Fruit fly (Drosophila melanogaster) whole organism, embryonic: Measurements from ENCODE around the gene CG10347.

Experiments used
- CG11093 ChIP-seq: fragments of 200-800 bp; sonication (Bioruptor generic); IDR thresholded peaks from 3 replicates; pipeline ENCODE4 v1.3.6; 2022; ENCODE audit warnings: missing biosample characterization, missing genetic modification characterization
- CG11696 ChIP-seq: fragments of 200-800 bp; sonication (Bioruptor generic); IDR thresholded peaks from 2 replicates; pipeline ENCODE4 v1.3.6; 2022; ENCODE audit warnings: missing biosample characterization, missing genetic modification characterization
- CG11723 ChIP-seq: fragments of 200-800 bp; sonication (Bioruptor generic); optimal IDR thresholded peaks from 2 replicates; lab custom pipeline; 2017; ENCODE audit warnings: missing biosample characterization, mild to moderate bottlenecking, missing genetic modification characterization
- CG13287 ChIP-seq: fragments of 200-800 bp; sonication (Bioruptor generic); IDR thresholded peaks from 2 replicates; pipeline ENCODE4 v1.3.6; 2022; ENCODE audit warnings: missing biosample characterization, missing genetic modification characterization; ENCODE audit not compliant: partially characterized antibody
- CG17612 ChIP-seq: fragments of 200-800 bp; sonication (Bioruptor generic); IDR thresholded peaks from 2 replicates; pipeline ENCODE4 v1.3.6; 2022; ENCODE audit warnings: missing biosample characterization, missing genetic modification characterization
- CG1792 ChIP-seq: fragments of 200-800 bp; sonication (Bioruptor generic); optimal IDR thresholded peaks from 2 replicates; lab custom pipeline; 2016; ENCODE audit warnings: missing biosample characterization, missing genetic modification characterization
- CG2116 ChIP-seq: fragments of 200-800 bp; sonication (Bioruptor generic); optimal IDR thresholded peaks from 3 replicates; lab custom pipeline; 2018; ENCODE audit warnings: missing biosample characterization, mild to moderate bottlenecking, missing genetic modification characterization
- CG2875 ChIP-seq: fragments of 200-800 bp; sonication (Bioruptor generic); optimal IDR thresholded peaks from 2 replicates; lab custom pipeline; 2017; ENCODE audit warnings: missing biosample characterization, mild to moderate bottlenecking, missing genetic modification characterization, missing genetic modification reagents
- CG30403 ChIP-seq: fragments of 200-800 bp; sonication (Bioruptor generic); optimal IDR thresholded peaks from 3 replicates; lab custom pipeline; 2016; ENCODE audit warnings: missing biosample characterization, missing genetic modification characterization
- CG3281 ChIP-seq: fragments of 200-800 bp; sonication (Bioruptor generic); optimal IDR thresholded peaks from 3 replicates; lab custom pipeline; 2017; ENCODE audit warnings: missing biosample characterization, mild to moderate bottlenecking, missing genetic modification characterization
- CG3726 ChIP-seq: fragments of 200-800 bp; sonication (Bioruptor generic); IDR thresholded peaks from 3 replicates; pipeline ENCODE4, ENCODE4 v1.3.6; 2022; ENCODE audit warnings: missing biosample characterization, missing genetic modification characterization
- CG43689 ChIP-seq: fragments of 200-800 bp; sonication (Bioruptor generic); IDR thresholded peaks from 2 replicates; pipeline ENCODE4 v1.3.6; 2022; ENCODE audit warnings: missing biosample characterization, missing genetic modification characterization
- CG6689 ChIP-seq: fragments of 200-800 bp; sonication (Bioruptor generic); IDR thresholded peaks from 2 replicates; pipeline ENCODE4 v1.3.6; 2022; ENCODE audit warnings: missing biosample characterization, missing genetic modification characterization
- CG7271 ChIP-seq: fragments of 200-800 bp; sonication (Bioruptor generic); optimal IDR thresholded peaks from 2 replicates; lab custom pipeline; 2018; ENCODE audit warnings: missing biosample characterization, mild to moderate bottlenecking, missing genetic modification characterization, moderate library complexity
- CG7556 ChIP-seq: fragments of 200-800 bp; sonication (Bioruptor generic); optimal IDR thresholded peaks from 2 replicates; lab custom pipeline; 2017; ENCODE audit warnings: missing biosample characterization, mild to moderate bottlenecking, missing genetic modification characterization
- CG8478 ChIP-seq: fragments of >200 bp; optimal IDR thresholded peaks from 2 replicates; lab custom pipeline; 2018
- Dbx ChIP-seq: fragments of 200-800 bp; sonication (Bioruptor generic); IDR thresholded peaks from 3 replicates; pipeline ENCODE4 v1.3.6; 2022; ENCODE audit warnings: missing biosample characterization, missing genetic modification characterization
- Dp ChIP-seq: fragments of 200-800 bp; sonication (Bioruptor generic); optimal IDR thresholded peaks from 2 replicates; lab custom pipeline; 2018; ENCODE audit warnings: missing biosample characterization, mild to moderate bottlenecking, missing genetic modification characterization, moderate library complexity
- Dref ChIP-seq: fragments of 200-800 bp; sonication (Bioruptor generic); IDR thresholded peaks from 2 replicates; pipeline ENCODE4 v1.3.6; 2022; ENCODE audit warnings: missing biosample characterization, missing genetic modification characterization
- Fer1 ChIP-seq: fragments of 200-800 bp; sonication (Bioruptor generic); optimal IDR thresholded peaks from 2 replicates; lab custom pipeline; 2017; ENCODE audit warnings: missing biosample characterization, mild to moderate bottlenecking, missing genetic modification characterization
- H2.0 ChIP-seq: fragments of 200-800 bp; sonication (Bioruptor generic); IDR thresholded peaks from 2 replicates; pipeline ENCODE4 v1.3.6; 2022; ENCODE audit warnings: missing biosample characterization, missing genetic modification characterization
- Jarid2 ChIP-seq: fragments of 200-800 bp; sonication (Bioruptor generic); optimal IDR thresholded peaks from 3 replicates; lab custom pipeline; 2017; ENCODE audit warnings: mild to moderate bottlenecking, missing biosample characterization, missing genetic modification reagents, missing genetic modification characterization
- Lim3 ChIP-seq: fragments of 200-800 bp; sonication (Bioruptor generic); IDR thresholded peaks from 2 replicates; pipeline ENCODE4 v1.3.6; 2022; ENCODE audit warnings: missing biosample characterization, missing genetic modification characterization
- MESR4 ChIP-seq: fragments of 200-800 bp; sonication (Bioruptor generic); optimal IDR thresholded peaks from 2 replicates; lab custom pipeline; 2018; ENCODE audit warnings: missing biosample characterization, mild to moderate bottlenecking, missing genetic modification characterization, moderate library complexity
- Nf-YA ChIP-seq: fragments of 200-800 bp; sonication (Bioruptor generic); IDR thresholded peaks from 2 replicates; pipeline ENCODE4 v1.3.6; 2022; ENCODE audit warnings: missing biosample characterization, missing genetic modification characterization
- Nf-YB ChIP-seq: fragments of 200-800 bp; sonication (Bioruptor generic); optimal IDR thresholded peaks from 3 replicates; lab custom pipeline; 2019; ENCODE audit warnings: missing biosample characterization, mild to moderate bottlenecking, missing genetic modification characterization, moderate library complexity
- Tbp ChIP-seq: fragments of >200 bp; optimal IDR thresholded peaks from 2 replicates; lab custom pipeline; 2018; ENCODE audit warnings: missing biosample characterization, missing genetic modification characterization
- Trl ChIP-seq, 3 experiments: fragments of >200 bp in 2 of 3; fragments of 200-800 bp in 1 of 3; sonication (Bioruptor generic) in 1 of 3; optimal IDR thresholded peaks; 2 replicates in 1 of 3; 3 replicates in 2 of 3; lab custom pipeline; 2016 to 2017; ENCODE audit warnings: missing biosample characterization in 1 of 3, missing genetic modification characterization in 1 of 3
- ap ChIP-seq: fragments of 200-800 bp; sonication (Bioruptor generic); IDR thresholded peaks from 2 replicates; pipeline ENCODE4 v1.3.6; 2022; ENCODE audit warnings: missing biosample characterization, missing genetic modification characterization
- ato ChIP-seq: fragments of 200-800 bp; sonication (Bioruptor generic); IDR thresholded peaks from 2 replicates; pipeline ENCODE4 v1.3.6; 2022; ENCODE audit warnings: missing biosample characterization, missing genetic modification characterization; ENCODE audit not compliant: partially characterized antibody
- chif ChIP-seq, 2 experiments: fragments of 200-800 bp; sonication (Bioruptor generic); optimal IDR thresholded peaks; 3 replicates each; lab custom pipeline; 2016; ENCODE audit warnings: missing biosample characterization in 2 of 2, missing genetic modification characterization in 2 of 2
- dmrt11E ChIP-seq: fragments of 200-800 bp; sonication (Bioruptor generic); optimal IDR thresholded peaks from 3 replicates; lab custom pipeline; 2018; ENCODE audit warnings: missing biosample characterization, mild to moderate bottlenecking, missing genetic modification characterization, moderate library complexity
- dpn ChIP-seq, 2 experiments: fragments of 200-800 bp; sonication (Bioruptor generic); optimal IDR thresholded peaks; 3 replicates each; lab custom pipeline; 2016; ENCODE audit warnings: missing biosample characterization in 2 of 2, missing genetic modification characterization in 2 of 2
- exex ChIP-seq: fragments of 200-800 bp; sonication (Bioruptor generic); optimal IDR thresholded peaks from 4 replicates; lab custom pipeline; 2018; ENCODE audit warnings: missing biosample characterization, mild to moderate bottlenecking, missing genetic modification characterization, moderate library complexity
- ftz-f1 ChIP-seq: fragments of 200-800 bp; sonication (Bioruptor generic); optimal IDR thresholded peaks from 2 replicates; lab custom pipeline; 2016; ENCODE audit warnings: missing biosample characterization, missing genetic modification characterization
- gsb ChIP-seq: fragments of 200-800 bp; sonication (Bioruptor generic); IDR thresholded peaks from 2 replicates; pipeline ENCODE4 v1.3.6; 2022; ENCODE audit warnings: missing biosample characterization, missing genetic modification characterization
- gt ChIP-seq: fragments of 200-800 bp; sonication (Bioruptor generic); IDR thresholded peaks from 2 replicates; pipeline ENCODE4 v1.3.6; 2022; ENCODE audit warnings: missing biosample characterization, missing genetic modification characterization
- hb ChIP-seq: fragments of 200-800 bp; sonication (Bioruptor generic); IDR thresholded peaks from 3 replicates; pipeline ENCODE4 v1.3.6; 2022; ENCODE audit warnings: missing biosample characterization, missing genetic modification characterization; ENCODE audit not compliant: partially characterized antibody
- org-1 ChIP-seq: fragments of 200-800 bp; sonication (Bioruptor generic); optimal IDR thresholded peaks from 2 replicates; lab custom pipeline; 2017; ENCODE audit warnings: missing biosample characterization, missing genetic modification characterization
- pan ChIP-seq, 4 experiments: fragments of >200 bp in 3 of 4; fragments of 200-800 bp in 1 of 4; sonication (Bioruptor generic) in 1 of 4; optimal IDR thresholded peaks in 3 of 4; IDR thresholded peaks in 1 of 4; 2 replicates each; pipeline versions ENCODE4 v1.3.6 to Lab custom; 2017 to 2022; ENCODE audit warnings: missing biosample characterization in 2 of 4, missing genetic modification characterization in 2 of 4, mixed read lengths in 1 of 4
- repo ChIP-seq: fragments of 200-800 bp; sonication (Bioruptor generic); optimal IDR thresholded peaks from 2 replicates; lab custom pipeline; 2016; ENCODE audit warnings: missing biosample characterization, missing genetic modification characterization
- ro ChIP-seq: fragments of 200-800 bp; sonication (Bioruptor generic); IDR thresholded peaks from 2 replicates; pipeline ENCODE4 v1.3.6; 2022; ENCODE audit warnings: missing biosample characterization, missing genetic modification characterization
- slou ChIP-seq: fragments of 200-800 bp; sonication (Bioruptor generic); optimal IDR thresholded peaks from 3 replicates; lab custom pipeline; 2016; ENCODE audit warnings: missing biosample characterization, missing genetic modification characterization
- sna ChIP-seq: fragments of 200-800 bp; sonication (Bioruptor generic); IDR thresholded peaks from 2 replicates; pipeline ENCODE4 v1.3.6; 2022; ENCODE audit warnings: missing biosample characterization, missing genetic modification characterization; ENCODE audit not compliant: partially characterized antibody
- unc-4 ChIP-seq: fragments of 200-800 bp; sonication (Bioruptor generic); IDR thresholded peaks from 2 replicates; pipeline ENCODE4 v1.3.6; 2022; ENCODE audit warnings: missing biosample characterization, missing genetic modification characterization; ENCODE audit not compliant: partially characterized antibody
- unpg ChIP-seq: fragments of 200-800 bp; sonication (Bioruptor generic); optimal IDR thresholded peaks from 3 replicates; lab custom pipeline; 2018; ENCODE audit warnings: missing biosample characterization, mild to moderate bottlenecking, missing genetic modification characterization, moderate library complexity
- wdn ChIP-seq: fragments of 200-800 bp; sonication (Bioruptor generic); IDR thresholded peaks from 2 replicates; pipeline ENCODE4 v1.3.6; 2022; ENCODE audit warnings: missing biosample characterization, missing genetic modification characterization
- wek ChIP-seq: fragments of 200-800 bp; sonication (Bioruptor generic); optimal IDR thresholded peaks from 3 replicates; lab custom pipeline; 2018; ENCODE audit warnings: missing biosample characterization, mild to moderate bottlenecking, missing genetic modification characterization, moderate library complexity

CG10347 gene

dm6 chrX:11818047-11818766 lies 36.5 kb downstream of the CG10347 start (continued):
- peak; percentile 48; the same call in 1 of the 2 replicates for TF ChIP-seq sna (GFP tag; lab: Robert Waterston, UW)
- TF ChIP-seq ato (GFP tag; lab: Robert Waterston, UW) = no peak
- peak; percentile 84 for TF ChIP-seq CG1792 (GFP tag; lab: Kevin White, UChicago)
- TF ChIP-seq dmrt11E (tag; lab: Kevin White, UChicago) = peak; percentile 94
- no peak for TF ChIP-seq Tbp (GFP tag; lab: Kevin White, UChicago)
- peak; percentile 95 to 96 for TF ChIP-seq chif (GFP tag; optimal IDR thresholded peaks at IDR 0.05; lab: Kevin White, UChicago)
- TF ChIP-seq CG8478 = no peak
- TF ChIP-seq Fer1 (GFP tag; lab: Kevin White, UChicago) = peak; percentile 95
- peak; percentile 94 for TF ChIP-seq org-1 (GFP tag; lab: Kevin White, UChicago)
- TF ChIP-seq CG30403 = peak; percentile 94
- TF ChIP-seq dpn (GFP tag; optimal IDR thresholded peaks at IDR 0.05; lab: Kevin White, UChicago) = peak; percentile 95 to 96
- peak; percentile 79 for TF ChIP-seq ro (GFP tag; lab: Robert Waterston, UW)
- TF ChIP-seq Trl (optimal IDR thresholded peaks at IDR 0.05; lab: Kevin White, UChicago) = peak in 1 of 2 experiments; percentile 87
- peak; percentile 96 for TF ChIP-seq Trl (GFP tag; optimal IDR thresholded peaks at IDR 0.05; lab: Kevin White, UChicago)
- TF ChIP-seq wdn (GFP tag; lab: Robert Waterston, UW) = peak; percentile 88
- TF ChIP-seq Jarid2 (GFP tag; lab: Kevin White, UChicago) = peak; percentile 71
- TF ChIP-seq CG11723 (GFP tag; lab: Kevin White, UChicago) = peak; percentile 90
- TF ChIP-seq hb (GFP tag; lab: Robert Waterston, UW) = peak; percentile 62; the same call in 1 of the 3 replicates
- peak; percentile 84 for TF ChIP-seq CG43689 (GFP tag; lab: Robert Waterston, UW)
- TF ChIP-seq repo = peak; percentile 94
- TF ChIP-seq CG17612 (GFP tag; lab: Robert Waterston, UW) = peak; percentile 73
- peak; percentile 89 for TF ChIP-seq wek (GFP tag; lab: Kevin White, UChicago)
- TF ChIP-seq CG2875 (GFP tag; lab: Kevin White, UChicago) = peak; percentile 95
- peak; percentile 10 for TF ChIP-seq ftz-f1
- TF ChIP-seq Nf-YB (GFP tag; lab: Kevin White, UChicago) = peak; percentile 82
- TF ChIP-seq exex (tag; lab: Kevin White, UChicago) = peak; percentile 74
- peak; percentile 52 for TF ChIP-seq MESR4 (GFP tag; lab: Kevin White, UChicago)
- TF ChIP-seq CG6689 (GFP tag; lab: Robert Waterston, UW) = peak; percentile 96
- peak; percentile 83 for TF ChIP-seq gt (GFP tag; lab: Robert Waterston, UW)
- peak; percentile 93 for TF ChIP-seq H2.0 (GFP tag; lab: Robert Waterston, UW)
- peak; percentile 83 for TF ChIP-seq gsb
- peak; percentile 83 for TF ChIP-seq Dbx
- peak; percentile 83 for TF ChIP-seq CG2116 (GFP tag; lab: Kevin White, UChicago)
- TF ChIP-seq unc-4 (GFP tag; lab: Robert Waterston, UW) = peak; percentile 24; the same call in 1 of the 2 replicates
- peak; percentile 97 for TF ChIP-seq unpg (GFP tag; lab: Kevin White, UChicago)
- TF ChIP-seq CG11093 (GFP tag; lab: Robert Waterston, UW) = peak; percentile 86
- peak; percentile 92 for TF ChIP-seq ap
- peak; percentile 73; the same call in 1 of the 2 replicates for TF ChIP-seq Lim3
- no peak for TF ChIP-seq pan (optimal IDR thresholded peaks at IDR 0.05; lab: Kevin White, UChicago)
- peak in 1 of 2 experiments; percentile 97 for TF ChIP-seq pan (GFP tag; optimal IDR thresholded peaks at IDR 0.05 in 1 of 2, IDR thresholded peaks at IDR 0.05 in 1 of 2)
- TF ChIP-seq Dref = no peak
- peak; percentile 91 for TF ChIP-seq CG3726
- TF ChIP-seq CG11696 (GFP tag; lab: Robert Waterston, UW) = peak; percentile 84
- TF ChIP-seq slou (GFP tag; lab: Kevin White, UChicago) = peak; percentile 83
- TF ChIP-seq CG3281 (GFP tag; lab: Kevin White, UChicago) = peak; percentile 92
- peak; percentile 8 for TF ChIP-seq Dp (GFP tag; lab: Kevin White, UChicago)
- TF ChIP-seq CG7271 (tag; lab: Kevin White, UChicago) = peak; percentile 76
- peak; percentile 59 for TF ChIP-seq CG13287 (GFP tag; lab: Robert Waterston, UW)
- peak; percentile 94 for TF ChIP-seq CG7556
- peak; percentile 90 for TF ChIP-seq Nf-YA
